Worm (Caenorhabditis elegans): ENCODE data around the gene sea-1.

ce11 chrII:3673493-3673892 is at the start of gene sea-1:
- no peak for TF ChIP-seq Y105C5A.15 (GFP tag; IDR thresholded peaks at IDR 0.05)
- TF ChIP-seq lin-29 (GFP tag; IDR thresholded peaks at IDR 0.05) = no peak
- no peak for TF ChIP-seq unc-62 (GFP tag; optimal IDR thresholded peaks at IDR 0.05 in 1 of 2)
- no peak for TF ChIP-seq unc-62 (tag; optimal IDR thresholded peaks at IDR 0.05)
- no peak for TF ChIP-seq zfp-2 (tag; optimal IDR thresholded peaks at IDR 0.05)
- TF ChIP-seq zag-1 (tag; optimal IDR thresholded peaks at IDR 0.05) = no peak
- no peak for TF ChIP-seq nhr-102 (tag; optimal IDR thresholded peaks at IDR 0.05)
- TF ChIP-seq zip-2 (tag; optimal IDR thresholded peaks at IDR 0.05) = no peak
- no peak for TF ChIP-seq ctbp-1 (GFP tag; IDR thresholded peaks at IDR 0.05)
- TF ChIP-seq hlh-30 (tag; optimal IDR thresholded peaks at IDR 0.05; ENCODE audit: insufficient read depth) = no peak

Data from whole organism, L4 larva.